Worm (Caenorhabditis elegans): ENCODE results near the gene ZK856.14.

DNA sequence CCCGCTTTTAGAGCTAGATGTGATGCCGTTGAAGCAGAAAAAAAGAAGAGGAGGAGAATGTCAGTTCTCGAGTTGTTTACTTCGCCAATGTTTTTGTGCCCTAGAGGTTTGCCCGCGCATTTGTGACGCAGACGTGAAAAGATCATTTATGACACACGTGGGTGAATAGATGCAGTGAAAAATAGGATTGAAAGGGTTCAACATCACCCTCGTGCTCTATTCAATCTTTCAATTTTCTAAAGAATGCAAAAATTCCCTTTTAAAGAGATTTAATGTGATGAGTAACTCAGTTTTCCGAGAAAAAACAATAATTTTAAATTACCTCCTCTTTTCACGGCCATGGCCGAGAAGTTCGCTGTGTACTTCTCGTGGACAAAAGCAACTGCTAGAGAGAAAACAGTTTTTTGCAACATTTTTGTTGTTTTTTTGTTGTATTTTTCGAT is 29.6 kb downstream of the ZK856.14 start:
- TF ChIP-seq ama-1 (optimal IDR thresholded peaks at IDR 0.05) (no peak), hmbx-1 (tag; optimal IDR thresholded peaks at IDR 0.05) (no peak), tbx-11 (GFP tag; IDR thresholded peaks at IDR 0.05) (no peak), scrt-1 (GFP tag; IDR thresholded peaks at IDR 0.05) (no peak), ets-7 (tag; optimal IDR thresholded peaks at IDR 0.05) (no peak), hmg-4 (GFP tag; optimal IDR thresholded peaks at IDR 0.05) (no peak)
